Fruit fly (Drosophila melanogaster) whole organism, pupa: ENCODE data around the gene Fign.
A peak's percentile ranks its signal among the peaks of the same experiment; 100 is the strongest.

ENCODE experiments used
- CG10348 ChIP-seq: fragments of 200-800 bp; sonication (Bioruptor generic); IDR thresholded peaks from 2 replicates; pipeline ENCODE4 v1.3.6; 2022; ENCODE audit warnings: missing biosample characterization, missing genetic modification characterization
- CG12605 ChIP-seq: fragments of 200-800 bp; sonication (Bioruptor generic); IDR thresholded peaks from 2 replicates; pipeline ENCODE4 v1.3.6; 2022; ENCODE audit warnings: missing biosample characterization, missing genetic modification characterization
- CG13204 ChIP-seq: fragments of 200-800 bp; sonication (Bioruptor generic); optimal IDR thresholded peaks from 2 replicates; lab custom pipeline; 2018; ENCODE audit warnings: missing biosample characterization, mild to moderate bottlenecking, missing genetic modification characterization, moderate library complexity
- CG14655 ChIP-seq: fragments of 200-800 bp; sonication (Bioruptor generic); optimal IDR thresholded peaks from 3 replicates; lab custom pipeline; 2017; ENCODE audit warnings: mild to moderate bottlenecking, missing biosample characterization, missing genetic modification reagents, missing genetic modification characterization
- CG15710 ChIP-seq: fragments of 200-800 bp; sonication (Bioruptor generic); optimal IDR thresholded peaks from 2 replicates; lab custom pipeline; 2018; ENCODE audit warnings: missing biosample characterization, mild to moderate bottlenecking, missing genetic modification characterization, moderate library complexity
- CG17806 ChIP-seq: fragments of 200-800 bp; sonication (Bioruptor generic); optimal IDR thresholded peaks from 2 replicates; lab custom pipeline; 2018; ENCODE audit warnings: missing biosample characterization, mild to moderate bottlenecking, missing genetic modification characterization, moderate library complexity
- CG32121 ChIP-seq: fragments of 200-800 bp; sonication (Bioruptor generic); IDR thresholded peaks from 2 replicates; pipeline ENCODE4 v1.3.6; 2022; ENCODE audit warnings: missing biosample characterization, missing genetic modification characterization
- CG34367 ChIP-seq: fragments of 200-800 bp; sonication (Bioruptor generic); optimal IDR thresholded peaks from 2 replicates; lab custom pipeline; 2018; ENCODE audit warnings: missing biosample characterization, mild to moderate bottlenecking, missing genetic modification characterization
- CG4496 ChIP-seq: fragments of 200-800 bp; sonication (Bioruptor generic); IDR thresholded peaks from 3 replicates; pipeline ENCODE4 v1.3.6; 2022; ENCODE audit warnings: missing biosample characterization, missing genetic modification characterization
- CG8159 ChIP-seq: fragments of 200-800 bp; sonication (Bioruptor generic); optimal IDR thresholded peaks from 3 replicates; lab custom pipeline; 2018; ENCODE audit warnings: missing biosample characterization, mild to moderate bottlenecking, missing genetic modification characterization, moderate library complexity
- CG8301 ChIP-seq: fragments of 200-800 bp; sonication (Bioruptor generic); optimal IDR thresholded peaks from 2 replicates; lab custom pipeline; 2018; ENCODE audit warnings: missing biosample characterization, mild to moderate bottlenecking, missing genetic modification characterization
- CG9948 ChIP-seq: fragments of 200-800 bp; sonication (Bioruptor generic); optimal IDR thresholded peaks from 2 replicates; lab custom pipeline; 2018; ENCODE audit warnings: missing biosample characterization, mild to moderate bottlenecking, missing genetic modification characterization, moderate library complexity
- D1 ChIP-seq: fragments of 200-800 bp; sonication (Bioruptor generic); optimal IDR thresholded peaks from 2 replicates; lab custom pipeline; 2018; ENCODE audit warnings: missing biosample characterization, mild to moderate bottlenecking, missing genetic modification characterization, moderate library complexity
- EcR ChIP-seq: fragments of 200-800 bp; sonication (Bioruptor generic); optimal IDR thresholded peaks from 3 replicates; lab custom pipeline; 2019; ENCODE audit warnings: missing biosample characterization, missing genetic modification characterization, mild to moderate bottlenecking, moderate library complexity, missing genetic modification reagents
- Ets98B ChIP-seq: fragments of 200-800 bp; sonication (Bioruptor generic); IDR thresholded peaks from 2 replicates; pipeline ENCODE4 v1.3.6; 2022; ENCODE audit warnings: missing biosample characterization, missing genetic modification characterization
- Pif1A ChIP-seq: fragments of 200-800 bp; sonication (Bioruptor generic); optimal IDR thresholded peaks from 3 replicates; lab custom pipeline; 2016; ENCODE audit warnings: missing biosample characterization, missing genetic modification characterization
- Pif1B ChIP-seq: fragments of 200-800 bp; sonication (Bioruptor generic); optimal IDR thresholded peaks from 3 replicates; lab custom pipeline; 2016; ENCODE audit warnings: missing biosample characterization, missing genetic modification characterization
- Snoo ChIP-seq: fragments of 200-800 bp; sonication (Bioruptor generic); optimal IDR thresholded peaks from 3 replicates; lab custom pipeline; 2017; ENCODE audit warnings: missing biosample characterization, mild to moderate bottlenecking, missing genetic modification characterization, inconsistent platforms
- fd96Ca ChIP-seq: fragments of 200-800 bp; sonication (Bioruptor generic); IDR thresholded peaks from 3 replicates; pipeline ENCODE4 v1.3.6; 2022; ENCODE audit warnings: missing biosample characterization, missing genetic modification characterization
- gl ChIP-seq: fragments of 200-800 bp; sonication (Bioruptor generic); optimal IDR thresholded peaks from 2 replicates; lab custom pipeline; 2018; ENCODE audit warnings: missing biosample characterization, mild to moderate bottlenecking, missing genetic modification characterization
- rn ChIP-seq: fragments of 200-800 bp; sonication (Bioruptor generic); IDR thresholded peaks from 2 replicates; pipeline ENCODE4 v1.3.6; 2022; ENCODE audit warnings: missing biosample characterization, missing genetic modification characterization

Gene Fign

dm6 chr2L:3301058-3301457, 18.6 kb downstream of the Fign start:
- TF ChIP-seq D1 (tag; lab: Kevin White, UChicago) (no peak), CG8301 (tag; lab: Kevin White, UChicago) (no peak), CG4496 (GFP tag; lab: Robert Waterston, UW) (no peak), Ets98B (GFP tag; lab: Robert Waterston, UW) (no peak), fd96Ca (GFP tag; lab: Robert Waterston, UW) (no peak), CG32121 (no peak), CG17806 (tag; lab: Kevin White, UChicago) (no peak), CG10348 (GFP tag; lab: Robert Waterston, UW) (no peak), CG13204 (GFP tag; lab: Kevin White, UChicago) (no peak), CG34367 (tag; lab: Kevin White, UChicago) (no peak), CG15710 (tag; lab: Kevin White, UChicago) (no peak), CG9948 (tag; lab: Kevin White, UChicago) (no peak), rn (GFP tag; lab: Robert Waterston, UW) (no peak), CG8159 (tag; lab: Kevin White, UChicago) (no peak), CG14655 (GFP tag; lab: Kevin White, UChicago) (no peak), Snoo (tag; lab: Kevin White, UChicago) (no peak), gl (no peak), CG12605 (no peak)

DNA sequence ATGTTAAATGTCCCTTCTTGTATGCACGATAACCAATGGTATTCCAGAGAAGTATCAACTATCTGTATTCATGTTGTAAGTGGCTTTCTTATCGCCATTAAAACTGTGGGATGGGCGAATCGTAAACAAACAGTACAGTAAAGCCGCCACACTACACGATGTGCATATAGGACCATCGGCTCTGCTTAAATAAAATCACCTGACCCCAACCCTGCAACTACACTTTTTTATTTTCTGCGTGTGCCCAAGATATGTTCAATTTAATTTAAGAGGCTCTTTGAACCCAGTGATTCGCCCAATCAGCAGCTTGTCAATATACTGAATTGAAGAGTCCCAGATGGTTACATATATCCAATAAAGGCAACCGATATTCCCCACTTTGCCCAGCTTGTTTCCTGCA, 19.9 kb downstream of the Fign start:
- TF ChIP-seq CG9948 (tag; lab: Kevin White, UChicago) (peak; percentile 26), CG14655 (GFP tag; lab: Kevin White, UChicago) (peak; percentile 46), Ets98B (GFP tag; lab: Robert Waterston, UW) (peak; percentile 14; the same call in 1 of the 2 replicates), gl (peak; percentile 40), fd96Ca (GFP tag; lab: Robert Waterston, UW) (0 out of 3 replicates have a peak, but pooled peaks have one; percentile 36), CG8159 (tag; lab: Kevin White, UChicago) (peak; percentile 34), CG17806 (tag; lab: Kevin White, UChicago) (peak; percentile 33), CG8301 (tag; lab: Kevin White, UChicago) (peak; percentile 26), Pif1A (GFP tag; lab: Kevin White, UChicago) (peak; percentile 17), D1 (tag; lab: Kevin White, UChicago) (no peak), Pif1B (peak; percentile 8), CG15710 (tag; lab: Kevin White, UChicago) (peak; percentile 50), EcR (GFP tag; lab: Kevin White, UChicago) (no peak), CG32121 (no peak)

DNA sequence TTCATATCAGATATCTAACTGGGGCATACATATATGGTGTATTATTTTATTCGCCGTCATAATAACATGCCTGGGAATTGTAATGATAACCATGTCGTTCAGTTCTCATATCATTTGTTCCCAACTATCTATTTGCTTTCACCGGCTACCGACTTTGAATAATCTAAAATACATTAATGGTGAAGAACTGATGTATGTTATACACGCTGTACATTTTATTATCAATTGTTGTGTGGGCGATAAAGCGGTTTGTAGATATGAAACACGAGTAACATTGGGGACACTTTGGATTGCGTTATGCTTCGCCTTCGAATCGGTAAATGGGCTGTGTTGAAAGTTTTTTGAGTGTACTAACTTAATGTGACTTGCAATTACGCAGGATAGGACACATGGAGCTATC, 20.5 kb downstream of the Fign start:
- TF ChIP-seq CG8301 (tag; lab: Kevin White, UChicago) = no peak
- no peak for TF ChIP-seq CG15710 (tag; lab: Kevin White, UChicago)
- no peak for TF ChIP-seq Pif1A (GFP tag; lab: Kevin White, UChicago)
- TF ChIP-seq CG17806 (tag; lab: Kevin White, UChicago) = no peak
- TF ChIP-seq fd96Ca (GFP tag; lab: Robert Waterston, UW) = no peak
- no peak for TF ChIP-seq CG12605
- no peak for TF ChIP-seq Snoo (tag; lab: Kevin White, UChicago)
- TF ChIP-seq EcR (GFP tag; lab: Kevin White, UChicago) = no peak
- TF ChIP-seq Pif1B = no peak
- TF ChIP-seq CG9948 (tag; lab: Kevin White, UChicago) = no peak
- TF ChIP-seq CG8159 (tag; lab: Kevin White, UChicago) = no peak
- TF ChIP-seq CG4496 (GFP tag; lab: Robert Waterston, UW) = no peak
- TF ChIP-seq CG32121 = no peak
- TF ChIP-seq CG14655 (GFP tag; lab: Kevin White, UChicago) = no peak
- no peak for TF ChIP-seq rn (GFP tag; lab: Robert Waterston, UW)
- no peak for TF ChIP-seq CG10348 (GFP tag; lab: Robert Waterston, UW)
- no peak for TF ChIP-seq Ets98B (GFP tag; lab: Robert Waterston, UW)

dm6 chr2L:3298065-3298469, 21.6 kb downstream of the Fign start:
- no peak for TF ChIP-seq CG32121

dm6 chr2L:3294572-3294971, 25.1 kb downstream of the Fign start, which contains the start of gene CG9664:
TSS of gene CG9664 (minus strand) at chr2L:3294706.
- TF ChIP-seq CG4496 (GFP tag; lab: Robert Waterston, UW) (peak; percentile 46; the same call in 1 of the 3 replicates), D1 (tag; lab: Kevin White, UChicago) (no peak)

DNA sequence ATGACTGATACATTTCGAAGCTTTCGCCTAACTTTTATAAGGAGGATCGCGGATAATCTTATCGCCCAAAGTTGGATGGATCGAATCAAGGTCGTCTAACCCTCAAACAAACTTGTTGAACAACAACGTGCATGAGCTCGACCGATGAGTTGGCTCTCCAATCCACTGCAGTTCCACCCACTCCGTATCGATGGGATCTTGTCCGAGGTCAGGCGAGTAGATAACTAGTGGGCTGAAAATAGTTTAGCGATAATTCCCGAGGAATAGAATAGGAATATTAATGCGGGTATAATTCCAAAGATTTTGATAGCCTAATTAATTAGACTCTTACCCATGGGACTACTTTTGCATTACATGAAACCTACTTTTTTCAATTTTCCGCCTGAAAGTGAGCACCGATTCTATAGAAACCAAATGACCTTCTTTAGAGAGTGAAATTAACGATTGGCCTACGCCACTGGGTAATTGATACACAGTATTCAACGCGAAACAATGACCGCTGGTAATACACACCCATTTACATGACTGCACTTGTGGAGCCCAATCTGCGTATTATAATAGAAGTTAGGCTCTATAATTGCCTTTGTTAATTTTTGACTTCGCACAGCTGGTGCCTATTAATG, 25.8 kb downstream of the Fign start:
- TF ChIP-seq EcR (GFP tag; lab: Kevin White, UChicago) (no peak), Pif1B (no peak), CG34367 (tag; lab: Kevin White, UChicago) (no peak), CG32121 (no peak), CG10348 (GFP tag; lab: Robert Waterston, UW) (no peak), CG4496 (GFP tag; lab: Robert Waterston, UW) (no peak), CG14655 (GFP tag; lab: Kevin White, UChicago) (no peak), CG12605 (no peak), CG8159 (tag; lab: Kevin White, UChicago) (no peak), Ets98B (GFP tag; lab: Robert Waterston, UW) (no peak), Snoo (tag; lab: Kevin White, UChicago) (no peak), CG15710 (tag; lab: Kevin White, UChicago) (no peak), Pif1A (GFP tag; lab: Kevin White, UChicago) (no peak), CG17806 (tag; lab: Kevin White, UChicago) (no peak), CG9948 (tag; lab: Kevin White, UChicago) (no peak), D1 (tag; lab: Kevin White, UChicago) (no peak), CG13204 (GFP tag; lab: Kevin White, UChicago) (no peak), rn (GFP tag; lab: Robert Waterston, UW) (no peak), fd96Ca (GFP tag; lab: Robert Waterston, UW) (no peak), gl (no peak)
- TF ChIP-seq, all 21 proteins: peak for 0
